Worm (Caenorhabditis elegans): ENCODE results near the gene clec-197.

ce11 chrIV:17311842-17312241, 34.7 kb downstream of the clec-197 start, which contains the start of gene snf-9:
- TF ChIP-seq unc-130 (tag; optimal IDR thresholded peaks at IDR 0.05), result no peak
- no peak for TF ChIP-seq nhr-71 (tag; optimal IDR thresholded peaks at IDR 0.05)
- TF ChIP-seq swsn-7 (tag; optimal IDR thresholded peaks at IDR 0.05), result no peak

All from whole organism, L1 larva.